Worm (Caenorhabditis elegans) whole organism, young adult: ENCODE data around the gene B0280.11.

Experiments
- F37B4.10 ChIP-seq: fragments of 200-800 bp; sonication (Bioruptor generic); IDR thresholded peaks from 2 replicates; pipeline ENCODE4 v1.3.6; 2022; ENCODE audit warnings: missing genetic modification characterization, missing compliant biosample characterization
- F52B5.7 ChIP-seq: sonication (generic microtip); optimal IDR thresholded peaks from 2 replicates; lab custom pipeline; 2016; ENCODE audit warnings: mild to moderate bottlenecking, missing genetic modification characterization, missing compliant biosample characterization
- K12H6.12 ChIP-seq: fragments of 200-800 bp; sonication (Bioruptor generic); optimal IDR thresholded peaks from 2 replicates; lab custom pipeline; 2018; ENCODE audit warnings: mild to moderate bottlenecking, missing genetic modification characterization, missing compliant biosample characterization
- T26A5.8 ChIP-seq: sonication (generic microtip); optimal IDR thresholded peaks from 2 replicates; lab custom pipeline; 2016; ENCODE audit warnings: missing genetic modification characterization, missing compliant biosample characterization
- Y56A3A.18 ChIP-seq: fragments of 200-800 bp; sonication (Bioruptor generic); IDR thresholded peaks from 2 replicates; pipeline ENCODE4 v1.3.6; 2022; ENCODE audit warnings: missing genetic modification reagents, missing genetic modification characterization, missing compliant biosample characterization
- aptf-3 ChIP-seq: fragments of 200-800 bp; sonication (Bioruptor generic); IDR thresholded peaks from 2 replicates; pipeline ENCODE4 v1.3.6; 2022; ENCODE audit warnings: missing genetic modification characterization, missing compliant biosample characterization
- attf-3 ChIP-seq: fragments of 200-800 bp; sonication (Bioruptor generic); conservative IDR thresholded peaks from 2 replicates; pipeline ENCODE4 v1.3.6; 2022; ENCODE audit warnings: missing genetic modification reagents, missing genetic modification characterization, missing compliant biosample characterization
- attf-6 ChIP-seq: fragments of 200-800 bp; sonication (Bioruptor generic); IDR thresholded peaks from 2 replicates; pipeline ENCODE4 v1.3.6; 2022; ENCODE audit warnings: missing genetic modification reagents, missing genetic modification characterization, missing compliant biosample characterization
- bed-1 ChIP-seq: fragments of 200-800 bp; sonication (Bioruptor generic); IDR thresholded peaks from 2 replicates; pipeline ENCODE4 v1.3.6; 2022; ENCODE audit warnings: missing genetic modification reagents, missing genetic modification characterization, missing compliant biosample characterization
- cebp-1 ChIP-seq, 2 experiments: fragments of 200-800 bp in 1 of 2; sonication (Bioruptor generic) in 1 of 2; sonication (generic microtip) in 1 of 2; IDR thresholded peaks in 1 of 2; optimal IDR thresholded peaks in 1 of 2; 2 replicates each; pipeline versions ENCODE4 v1.3.6 to Lab custom; 2017 to 2022; ENCODE audit warnings: missing compliant biosample characterization in 2 of 2, missing genetic modification characterization in 2 of 2, mild to moderate bottlenecking in 1 of 2, missing genetic modification reagents in 1 of 2, moderate library complexity in 1 of 2
- ceh-100 ChIP-seq: fragments of 200-800 bp; sonication (Bioruptor generic); IDR thresholded peaks from 2 replicates; pipeline ENCODE4 v1.3.6; 2022; ENCODE audit warnings: missing genetic modification reagents, missing genetic modification characterization, missing compliant biosample characterization
- ceh-27 ChIP-seq: fragments of 200-800 bp; sonication (Bioruptor generic); optimal IDR thresholded peaks from 2 replicates; lab custom pipeline; 2018; ENCODE audit warnings: mild to moderate bottlenecking, missing genetic modification characterization, moderate library complexity, missing compliant biosample characterization
- ceh-79 ChIP-seq: sonication (generic microtip); optimal IDR thresholded peaks from 2 replicates; lab custom pipeline; 2017; ENCODE audit warnings: mild to moderate bottlenecking, missing genetic modification characterization, missing compliant biosample characterization
- die-1 ChIP-seq: sonication (generic microtip); optimal IDR thresholded peaks from 2 replicates; lab custom pipeline; 2016; ENCODE audit warnings: missing genotype, mild to moderate bottlenecking, missing genetic modification characterization, missing compliant biosample characterization
- dpl-1 ChIP-seq: fragments of 150-350 bp; optimal IDR thresholded peaks from 2 replicates; lab custom pipeline; 2014; ENCODE audit warnings: missing biosample characterization, missing genetic modification reagents, missing genetic modification characterization
- efl-1 ChIP-seq: fragments of 150-350 bp; optimal IDR thresholded peaks from 2 replicates; lab custom pipeline; 2014; ENCODE audit warnings: missing biosample characterization, missing genetic modification reagents, missing genetic modification characterization
- fkh-3 ChIP-seq: sonication (generic microtip); optimal IDR thresholded peaks from 2 replicates; lab custom pipeline; 2016; ENCODE audit warnings: mild to moderate bottlenecking, missing genetic modification characterization, missing compliant biosample characterization
- him-1 ChIP-seq: sonication (generic microtip); optimal IDR thresholded peaks from 2 replicates; lab custom pipeline; 2016; ENCODE audit warnings: missing genotype, missing genetic modification reagents, missing genetic modification characterization, missing compliant biosample characterization
- hlh-12 ChIP-seq: sonication (generic microtip); optimal IDR thresholded peaks from 2 replicates; lab custom pipeline; 2016; ENCODE audit warnings: missing genetic modification characterization, missing compliant biosample characterization
- hmg-1.2 ChIP-seq: fragments of 200-800 bp; sonication (Bioruptor generic); IDR thresholded peaks from 2 replicates; pipeline ENCODE4 v1.3.6; 2022; ENCODE audit warnings: missing genetic modification reagents, missing genetic modification characterization, missing compliant biosample characterization
- lin-26 ChIP-seq: fragments of 200-800 bp; sonication (Bioruptor generic); IDR thresholded peaks from 2 replicates; pipeline ENCODE4 v1.3.6; 2022; ENCODE audit warnings: missing genetic modification reagents, missing genetic modification characterization, missing compliant biosample characterization
- lsl-1 ChIP-seq: fragments of 200-800 bp; sonication (Bioruptor generic); optimal IDR thresholded peaks from 2 replicates; lab custom pipeline; 2018; ENCODE audit warnings: mild to moderate bottlenecking, missing genetic modification characterization, moderate library complexity, missing compliant biosample characterization
- madf-10 ChIP-seq: sonication (generic microtip); optimal IDR thresholded peaks from 2 replicates; lab custom pipeline; 2016; ENCODE audit warnings: mild to moderate bottlenecking, missing genetic modification characterization, missing compliant biosample characterization
- madf-3 ChIP-seq: fragments of 200-800 bp; sonication (Bioruptor generic); IDR thresholded peaks from 2 replicates; pipeline ENCODE4 v1.3.6; 2022; ENCODE audit warnings: missing genetic modification reagents, missing genetic modification characterization, missing compliant biosample characterization
- madf-6 ChIP-seq: fragments of 200-800 bp; sonication (Bioruptor generic); IDR thresholded peaks from 2 replicates; pipeline ENCODE4 v1.3.6; 2022; ENCODE audit warnings: missing genetic modification reagents, missing genetic modification characterization, missing compliant biosample characterization
- mcd-1 ChIP-seq: fragments of 200-800 bp; sonication (Bioruptor generic); IDR thresholded peaks from 2 replicates; pipeline ENCODE4 v1.3.6; 2022; ENCODE audit warnings: missing genetic modification reagents, missing genetic modification characterization, missing compliant biosample characterization
- mel-28 ChIP-seq: sonication (generic microtip); optimal IDR thresholded peaks from 2 replicates; lab custom pipeline; 2016; ENCODE audit warnings: borderline replicate concordance, mild to moderate bottlenecking, missing genetic modification characterization, missing compliant biosample characterization
- nfya-2 ChIP-seq: fragments of 200-800 bp; sonication (Bioruptor generic); IDR thresholded peaks from 2 replicates; pipeline ENCODE4 v1.3.6; 2022; ENCODE audit warnings: missing genetic modification reagents, missing genetic modification characterization, missing compliant biosample characterization
- nhr-179 ChIP-seq: sonication (generic microtip); optimal IDR thresholded peaks from 2 replicates; lab custom pipeline; 2016; ENCODE audit warnings: mild to moderate bottlenecking, missing genetic modification characterization, missing compliant biosample characterization
- nhr-80 ChIP-seq: sonication (generic microtip); optimal IDR thresholded peaks from 2 replicates; lab custom pipeline; 2016; ENCODE audit warnings: missing genetic modification characterization, missing compliant biosample characterization
- rcor-1 ChIP-seq: fragments of 200-800 bp; sonication (Bioruptor generic); IDR thresholded peaks from 2 replicates; pipeline ENCODE4 v1.3.6; 2022; ENCODE audit warnings: missing genetic modification reagents, missing genetic modification characterization, missing compliant biosample characterization
- snpc-1.1 ChIP-seq: sonication (generic microtip); optimal IDR thresholded peaks from 2 replicates; lab custom pipeline; 2017; ENCODE audit warnings: missing genetic modification characterization, mild to moderate bottlenecking, missing compliant biosample characterization, antibody characterized with exemption, moderate library complexity, missing genotype, missing genetic modification reagents; ENCODE audit not compliant: insufficient read depth
- snpc-1.3 ChIP-seq: sonication (generic microtip); optimal IDR thresholded peaks from 2 replicates; lab custom pipeline; 2017; ENCODE audit warnings: missing genetic modification characterization, mild to moderate bottlenecking, missing compliant biosample characterization, antibody characterized with exemption, moderate library complexity, missing genotype, missing genetic modification reagents; ENCODE audit not compliant: insufficient read depth
- snpc-3.4 ChIP-seq: sonication (generic microtip); optimal IDR thresholded peaks from 2 replicates; lab custom pipeline; 2017; ENCODE audit warnings: missing genetic modification characterization, mild to moderate bottlenecking, missing compliant biosample characterization, antibody characterized with exemption, moderate library complexity, missing genotype, missing genetic modification reagents
- snpc-4 ChIP-seq, 5 experiments: fragments of 150-350 bp in 1 of 5; sonication (generic microtip) in 4 of 5; optimal IDR thresholded peaks; 2 replicates each; lab custom pipeline; 2014 to 2018; ENCODE audit warnings: missing genetic modification characterization in 5 of 5, missing biosample characterization in 3 of 5, antibody characterized with exemption in 2 of 5, mild to moderate bottlenecking in 2 of 5, missing compliant biosample characterization in 2 of 5, missing genotype in 2 of 5, moderate library complexity in 2 of 5, missing genetic modification reagents in 1 of 5
- tbx-9 ChIP-seq: sonication (generic microtip); optimal IDR thresholded peaks from 2 replicates; lab custom pipeline; 2016; ENCODE audit warnings: borderline replicate concordance, missing genetic modification characterization, inconsistent platforms, missing compliant biosample characterization
- unc-62 ChIP-seq: fragments of 150-350 bp; optimal IDR thresholded peaks from 2 replicates; lab custom pipeline; 2014; ENCODE audit warnings: missing biosample characterization, missing genetic modification reagents, missing genetic modification characterization
- ztf-22 ChIP-seq: fragments of 200-800 bp; sonication (Bioruptor generic); optimal IDR thresholded peaks from 2 replicates; lab custom pipeline; 2018; ENCODE audit warnings: mild to moderate bottlenecking, missing genetic modification characterization, moderate library complexity, missing compliant biosample characterization
- ztf-25 ChIP-seq: fragments of 200-800 bp; sonication (Bioruptor generic); IDR thresholded peaks from 2 replicates; pipeline ENCODE4 v1.3.6; 2022; ENCODE audit warnings: missing genetic modification reagents, missing genetic modification characterization, missing compliant biosample characterization
- ztf-3 ChIP-seq: fragments of 200-800 bp; sonication (Bioruptor generic); optimal IDR thresholded peaks from 2 replicates; lab custom pipeline; 2018; ENCODE audit warnings: mild to moderate bottlenecking, missing genetic modification characterization, missing compliant biosample characterization

The B0280.11 gene

ce11 chrIII:7152569-7152968 is 14.5 kb upstream of the B0280.11 start:
- TF ChIP-seq lin-26: no peak
- no peak for TF ChIP-seq ceh-27 (GFP tag; lab: Kevin White, UChicago)
- no peak for TF ChIP-seq efl-1 (GFP tag; lab: Kevin White, UChicago)
- TF ChIP-seq madf-10: no peak
- TF ChIP-seq dpl-1 (GFP tag; lab: Kevin White, UChicago): no peak
- no peak for TF ChIP-seq nfya-2 (GFP tag; lab: Robert Waterston, UW)
- TF ChIP-seq lsl-1 (GFP tag; lab: Kevin White, UChicago): no peak
- TF ChIP-seq ztf-3 (GFP tag; lab: Kevin White, UChicago): no peak
- no peak for TF ChIP-seq K12H6.12 (tag; lab: Kevin White, UChicago)
- TF ChIP-seq unc-62 (GFP tag; lab: Kevin White, UChicago): no peak

DNA sequence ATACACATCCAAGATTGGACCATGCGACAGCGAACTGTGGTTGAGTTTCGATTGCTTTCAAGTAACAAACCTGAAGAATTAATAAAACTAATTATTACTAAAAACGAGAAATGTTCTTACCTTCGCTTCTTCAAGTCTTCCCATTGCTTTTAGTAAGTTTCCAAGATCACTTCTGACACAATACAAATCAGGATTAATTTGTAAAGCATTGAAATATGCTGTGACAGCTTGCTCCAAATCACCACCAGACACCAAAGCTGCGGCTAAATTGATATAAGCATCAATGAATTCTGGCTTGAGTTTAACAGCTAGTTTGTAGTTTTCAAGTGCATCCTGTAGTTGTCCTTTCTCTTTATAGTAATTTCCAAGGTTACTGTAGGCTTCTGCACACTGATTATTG is 12.1 kb upstream of the B0280.11 start:
- TF ChIP-seq snpc-3.4 (no peak), mel-28 (tag; lab: Kevin White, UChicago) (no peak), ceh-27 (GFP tag; lab: Kevin White, UChicago) (no peak)

ce11 chrIII:7148191-7148590 is 10.1 kb upstream of the B0280.11 start:
- TF ChIP-seq tbx-9 (no peak), snpc-1.1 (tag; lab: Kevin White, UChicago) (no peak), nhr-179 (no peak), aptf-3 (GFP tag; lab: Robert Waterston, UW) (no peak), attf-6 (GFP tag; lab: Robert Waterston, UW) (no peak), bed-1 (GFP tag; lab: Robert Waterston, UW) (no peak), ceh-100 (GFP tag; lab: Robert Waterston, UW) (no peak), him-1 (tag; lab: Kevin White, UChicago) (no peak), snpc-4 (GFP tag; optimal IDR thresholded peaks at IDR 0.05; lab: Kevin White, UChicago) (no peak), snpc-4 (tag; optimal IDR thresholded peaks at IDR 0.05; lab: Kevin White, UChicago) (no peak), cebp-1 (GFP tag; IDR thresholded peaks at IDR 0.05; lab: Robert Waterston, UW) (no peak), cebp-1 (tag; optimal IDR thresholded peaks at IDR 0.05; lab: Kevin White, UChicago) (no peak), efl-1 (GFP tag; lab: Kevin White, UChicago) (no peak), hlh-12 (tag; lab: Kevin White, UChicago) (no peak), hmg-1.2 (no peak)

DNA sequence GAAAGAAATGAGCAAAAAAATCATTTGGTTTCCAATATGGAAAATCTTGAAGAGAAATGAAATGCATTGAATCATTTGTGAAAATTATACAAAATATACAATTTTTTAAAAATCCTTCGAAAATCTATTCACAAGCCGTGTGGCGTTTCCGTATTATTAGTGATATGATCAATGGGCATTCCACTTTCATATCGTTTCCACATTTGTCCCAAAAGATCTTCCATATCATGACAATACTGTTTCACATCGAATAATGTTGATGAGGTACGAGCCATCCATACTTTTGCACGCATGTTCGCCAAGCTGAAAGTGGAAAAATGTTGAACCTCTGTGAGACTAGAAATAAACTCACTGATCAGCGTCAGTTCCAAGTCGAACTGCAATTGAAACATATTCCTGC is 8.3 kb upstream of the B0280.11 start:
- TF ChIP-seq T26A5.8 (tag; lab: Kevin White, UChicago) (no peak), F37B4.10 (GFP tag; lab: Robert Waterston, UW) (no peak), madf-3 (GFP tag; lab: Robert Waterston, UW) (0 out of 2 replicates have a peak, but pooled peaks have one; percentile 26)

DNA sequence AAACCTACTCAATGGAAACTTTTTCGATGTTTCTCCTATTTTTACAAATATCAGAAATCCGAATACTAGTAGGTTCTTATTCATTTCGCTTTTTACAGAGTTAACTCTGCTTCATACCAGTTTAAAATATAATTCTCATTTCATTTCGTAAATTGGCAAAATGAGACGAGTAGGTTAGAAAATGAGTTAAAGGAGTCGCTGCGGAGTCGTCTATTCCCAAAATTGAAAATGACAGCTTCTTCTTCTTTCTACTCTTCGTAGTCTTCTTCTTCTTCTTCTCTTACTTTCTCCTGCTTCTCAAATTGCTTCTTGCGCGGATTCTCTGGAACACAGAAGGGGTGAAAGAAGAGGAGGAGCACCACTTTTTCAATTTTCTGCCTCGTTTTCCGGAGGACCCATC is 6.7 kb upstream of the B0280.11 start, which contains the start of gene glr-2:
Gene glr-2 (minus strand): TSS at position 211 of the 400 bp plus-strand sequence.
- TF ChIP-seq madf-6 (GFP tag; lab: Robert Waterston, UW) (no peak), mel-28 (tag; lab: Kevin White, UChicago) (no peak), ztf-22 (GFP tag; lab: Kevin White, UChicago) (no peak), fkh-3 (no peak), hlh-12 (tag; lab: Kevin White, UChicago) (no peak), mcd-1 (GFP tag; lab: Robert Waterston, UW) (no peak), snpc-3.4 (no peak), attf-3 (no peak), ceh-79 (no peak), lsl-1 (GFP tag; lab: Kevin White, UChicago) (no peak), ceh-27 (GFP tag; lab: Kevin White, UChicago) (no peak), snpc-1.3 (tag; lab: Kevin White, UChicago) (no peak), F52B5.7 (tag; lab: Kevin White, UChicago) (no peak), rcor-1 (GFP tag; lab: Robert Waterston, UW) (no peak), nhr-80 (no peak), madf-3 (GFP tag; lab: Robert Waterston, UW) (no peak), ztf-25 (GFP tag; lab: Robert Waterston, UW) (no peak), die-1 (no peak), Y56A3A.18 (GFP tag; lab: Robert Waterston, UW) (no peak), hmg-1.2 (no peak)
